Worm (Caenorhabditis elegans) whole organism, L1 larva: ENCODE results near the gene T10F2.5.

ENCODE experiments used
- C04F5.9 ChIP-seq: sonication (generic microtip); optimal IDR thresholded peaks from 2 replicates; lab custom pipeline; 2016; ENCODE audit warnings: missing genetic modification characterization, missing compliant biosample characterization
- C16A3.4 ChIP-seq: fragments of 150-350 bp; optimal IDR thresholded peaks from 2 replicates; lab custom pipeline; 2014; ENCODE audit warnings: missing biosample characterization, missing genetic modification characterization
- C34B4.2 ChIP-seq: sonication (generic microtip); optimal IDR thresholded peaks from 2 replicates; lab custom pipeline; 2017; ENCODE audit warnings: mild to moderate bottlenecking, missing genetic modification characterization, missing compliant biosample characterization
- F16B12.6 ChIP-seq: fragments of 150-350 bp; optimal IDR thresholded peaks from 2 replicates; lab custom pipeline; 2014; ENCODE audit warnings: missing biosample characterization, missing genetic modification characterization
- aha-1 ChIP-seq: fragments of 150-350 bp; optimal IDR thresholded peaks from 2 replicates; lab custom pipeline; 2014; ENCODE audit warnings: missing biosample characterization, missing genetic modification characterization
- alr-1 ChIP-seq: fragments of 200-800 bp; sonication (Bioruptor generic); optimal IDR thresholded peaks from 2 replicates; lab custom pipeline; 2018; ENCODE audit warnings: borderline replicate concordance, mild to moderate bottlenecking, missing genetic modification characterization, missing compliant biosample characterization
- blmp-1 ChIP-seq: fragments of 150-350 bp; optimal IDR thresholded peaks from 2 replicates; lab custom pipeline; 2014; ENCODE audit warnings: missing biosample characterization, missing genetic modification characterization
- ceh-63 ChIP-seq: fragments of 200-800 bp; sonication (Bioruptor generic); optimal IDR thresholded peaks from 2 replicates; lab custom pipeline; 2018; ENCODE audit warnings: mild to moderate bottlenecking, missing genetic modification characterization, missing compliant biosample characterization
- ceh-8 ChIP-seq: fragments of 200-800 bp; sonication (Bioruptor generic); optimal IDR thresholded peaks from 2 replicates; lab custom pipeline; 2018; ENCODE audit warnings: mild to moderate bottlenecking, missing genetic modification characterization, moderate library complexity, missing compliant biosample characterization
- ceh-82 ChIP-seq, 3 experiments: fragments of 150-350 bp in 1 of 3; sonication (generic microtip) in 2 of 3; optimal IDR thresholded peaks; 2 replicates each; lab custom pipeline; 2014 to 2017; ENCODE audit warnings: missing biosample characterization in 3 of 3, missing genetic modification characterization in 3 of 3
- ceh-90 ChIP-seq: sonication (generic microtip); optimal IDR thresholded peaks from 2 replicates; lab custom pipeline; 2016; ENCODE audit warnings: missing genetic modification characterization, missing compliant biosample characterization
- dpl-1 ChIP-seq, 3 experiments: fragments of 150-350 bp in 2 of 3; sonication (generic microtip) in 1 of 3; optimal IDR thresholded peaks; 2 replicates each; lab custom pipeline; 2014 to 2017; ENCODE audit warnings: missing biosample characterization in 3 of 3, missing genetic modification characterization in 3 of 3, missing genetic modification reagents in 3 of 3
- efl-1 ChIP-seq, 4 experiments: fragments of 150-350 bp; optimal IDR thresholded peaks in 3 of 4; peaks in 1 of 4; 1 replicate in 1 of 4; 2 replicates in 3 of 4; lab custom pipeline; 2014; ENCODE audit warnings: missing biosample characterization in 2 of 4, missing genetic modification characterization in 2 of 4, missing genetic modification reagents in 2 of 4
- egl-13 ChIP-seq: sonication (generic microtip); optimal IDR thresholded peaks from 2 replicates; lab custom pipeline; 2016; ENCODE audit warnings: missing genotype, missing genetic modification reagents, missing genetic modification characterization, missing compliant biosample characterization
- egl-27 ChIP-seq, 2 experiments: fragments of 150-350 bp in 1 of 2; sonication (generic microtip); optimal IDR thresholded peaks; 3 replicates each; lab custom pipeline; 2017 to 2018; ENCODE audit warnings: missing biosample characterization in 2 of 2, missing genetic modification characterization in 2 of 2, missing genetic modification reagents in 2 of 2
- elt-3 ChIP-seq, 6 experiments: fragments of 150-350 bp in 1 of 6; sonication (generic microtip); optimal IDR thresholded peaks; 2 replicates each; lab custom pipeline; 2017 to 2018; ENCODE audit warnings: missing biosample characterization in 6 of 6, missing genetic modification characterization in 6 of 6, inconsistent platforms in 1 of 6
- fkh-8 ChIP-seq: sonication (generic microtip); optimal IDR thresholded peaks from 2 replicates; lab custom pipeline; 2016; ENCODE audit warnings: mild to moderate bottlenecking, missing genetic modification characterization, missing compliant biosample characterization
- fos-1 ChIP-seq: fragments of 150-350 bp; optimal IDR thresholded peaks from 2 replicates; lab custom pipeline; 2014; ENCODE audit warnings: missing biosample characterization, missing genetic modification characterization
- grh-1 ChIP-seq: fragments of 200-800 bp; sonication (Bioruptor generic); IDR thresholded peaks from 2 replicates; pipeline ENCODE4 v1.3.6; 2022; ENCODE audit warnings: missing genetic modification reagents, missing genetic modification characterization, missing compliant biosample characterization
- hlh-4 ChIP-seq: sonication (generic microtip); optimal IDR thresholded peaks from 2 replicates; lab custom pipeline; 2016; ENCODE audit warnings: mild to moderate bottlenecking, missing genetic modification characterization, missing compliant biosample characterization
- isw-1 ChIP-seq: fragments of 200-800 bp; sonication (Bioruptor generic); IDR thresholded peaks from 2 replicates; pipeline ENCODE4 v1.3.6; 2022; ENCODE audit warnings: missing genetic modification characterization, missing compliant biosample characterization
- lin-35 ChIP-seq, 2 experiments: fragments of 150-350 bp; optimal IDR thresholded peaks; 2 replicates each; lab custom pipeline; 2014; ENCODE audit warnings: missing biosample characterization in 2 of 2, missing genetic modification characterization in 2 of 2, missing genetic modification reagents in 2 of 2
- lin-39 ChIP-seq: fragments of 150-350 bp; optimal IDR thresholded peaks from 2 replicates; lab custom pipeline; 2014; ENCODE audit warnings: missing biosample characterization, missing genetic modification reagents, missing genetic modification characterization
- lir-3 ChIP-seq: sonication (generic microtip); optimal IDR thresholded peaks from 2 replicates; lab custom pipeline; 2016; ENCODE audit warnings: mild to moderate bottlenecking, missing genetic modification characterization, moderate library complexity, missing compliant biosample characterization; ENCODE audit not compliant: poor library complexity
- lsy-2 ChIP-seq, 2 experiments: fragments of 150-350 bp; optimal IDR thresholded peaks; 2 replicates each; lab custom pipeline; 2014; ENCODE audit warnings: missing biosample characterization in 2 of 2, missing genetic modification characterization in 2 of 2
- mef-2 ChIP-seq: fragments of 150-350 bp; optimal IDR thresholded peaks from 2 replicates; lab custom pipeline; 2014; ENCODE audit warnings: missing biosample characterization, missing genetic modification characterization
- nhr-11 ChIP-seq: fragments of 150-350 bp; optimal IDR thresholded peaks from 2 replicates; lab custom pipeline; 2014; ENCODE audit warnings: missing biosample characterization, missing genetic modification characterization
- nhr-20 ChIP-seq: sonication (generic microtip); optimal IDR thresholded peaks from 2 replicates; lab custom pipeline; 2016; ENCODE audit warnings: mild to moderate bottlenecking, missing genetic modification characterization, missing compliant biosample characterization
- nhr-28 ChIP-seq: fragments of 150-350 bp; optimal IDR thresholded peaks from 2 replicates; lab custom pipeline; 2014; ENCODE audit warnings: missing biosample characterization, missing genetic modification characterization
- nhr-71 ChIP-seq: sonication (generic microtip); optimal IDR thresholded peaks from 2 replicates; lab custom pipeline; 2016; ENCODE audit warnings: mild to moderate bottlenecking, missing genetic modification characterization, moderate library complexity, missing compliant biosample characterization
- nhr-76 ChIP-seq: sonication (generic microtip); optimal IDR thresholded peaks from 2 replicates; lab custom pipeline; 2017; ENCODE audit warnings: missing biosample characterization, missing genetic modification characterization
- nhr-85 ChIP-seq: sonication (generic microtip); peaks from one replicate; lab custom pipeline; 2016; ENCODE audit warnings: missing genetic modification characterization, inconsistent platforms, missing compliant biosample characterization
- pag-3 ChIP-seq: sonication (generic microtip); optimal IDR thresholded peaks from 2 replicates; lab custom pipeline; 2017; ENCODE audit warnings: missing genetic modification characterization, mild to moderate bottlenecking, missing compliant biosample characterization, antibody characterized with exemption, borderline replicate concordance; ENCODE audit not compliant: insufficient read depth
- skn-1 ChIP-seq: fragments of 150-350 bp; optimal IDR thresholded peaks from 2 replicates; lab custom pipeline; 2014; ENCODE audit warnings: missing biosample characterization, missing genetic modification characterization
- snpc-4 ChIP-seq: fragments of 150-350 bp; optimal IDR thresholded peaks from 2 replicates; lab custom pipeline; 2014; ENCODE audit warnings: missing biosample characterization, missing genetic modification characterization
- snu-23 ChIP-seq: sonication (generic microtip); optimal IDR thresholded peaks from 2 replicates; lab custom pipeline; 2016; ENCODE audit warnings: missing genetic modification characterization, missing compliant biosample characterization
- sptf-1 ChIP-seq: fragments of 150-350 bp; optimal IDR thresholded peaks from 2 replicates; lab custom pipeline; 2014; ENCODE audit warnings: missing biosample characterization, missing genetic modification characterization
- sup-37 ChIP-seq: fragments of 200-800 bp; sonication (Bioruptor generic); optimal IDR thresholded peaks from 2 replicates; lab custom pipeline; 2018; ENCODE audit warnings: mild to moderate bottlenecking, missing genetic modification characterization, missing compliant biosample characterization
- tlp-1 ChIP-seq: fragments of 150-350 bp; optimal IDR thresholded peaks from 2 replicates; lab custom pipeline; 2014; ENCODE audit warnings: missing biosample characterization, missing genetic modification characterization
- unc-130 ChIP-seq: fragments of 150-350 bp; optimal IDR thresholded peaks from 2 replicates; lab custom pipeline; 2017; ENCODE audit warnings: missing biosample characterization, missing genetic modification characterization, inconsistent platforms
- vab-15 ChIP-seq: sonication (generic microtip); optimal IDR thresholded peaks from 2 replicates; lab custom pipeline; 2017; ENCODE audit warnings: missing genotype, mild to moderate bottlenecking, missing genetic modification characterization, missing compliant biosample characterization
- zag-1 ChIP-seq: fragments of 150-350 bp; optimal IDR thresholded peaks from 2 replicates; lab custom pipeline; 2014; ENCODE audit warnings: missing biosample characterization, missing genetic modification characterization
- ztf-4 ChIP-seq: fragments of 150-350 bp; optimal IDR thresholded peaks from 2 replicates; lab custom pipeline; 2014; ENCODE audit warnings: missing biosample characterization, missing genetic modification characterization

The T10F2.5 gene

ce11 chrIII:5196298-5197045, 37.1 kb upstream of the T10F2.5 start (continued):
- no peak for TF ChIP-seq skn-1 (tag; lab: Kevin White, UChicago)
- TF ChIP-seq, all 84 proteins: peak for 6

ce11 chrIII:5195690-5196089, 36.3 kb upstream of the T10F2.5 start, which contains the start of gene moc-6:
Gene moc-6, plus strand, starts transcription at chrIII:5195990.
- TF ChIP-seq tlp-1 (no peak), lsy-2 (tag; optimal IDR thresholded peaks at IDR 0.05; lab: Kevin White, UChicago) (no peak), elt-3 (tag; optimal IDR thresholded peaks at IDR 0.05; lab: Kevin White, UChicago) (peak in 1 of 6 experiments; percentile 10), C34B4.2 (tag; lab: Kevin White, UChicago) (no peak), nhr-76 (tag; lab: Kevin White, UChicago) (no peak), nhr-85 (tag; lab: Kevin White, UChicago) (peak; percentile 26), nhr-11 (tag; lab: Kevin White, UChicago) (no peak), efl-1 (optimal IDR thresholded peaks at IDR 0.05; lab: Kevin White, UChicago) (no peak), efl-1 (GFP tag; optimal IDR thresholded peaks at IDR 0.05 in 1 of 2; lab: Kevin White, UChicago) (peak in 1 of 2 experiments; percentile 66)

ce11 chrIII:5193266-5193665, 33.9 kb upstream of the T10F2.5 start:
- TF ChIP-seq dpl-1 (GFP tag; optimal IDR thresholded peaks at IDR 0.05; lab: Kevin White, UChicago) (peak; percentile 26 to 46 (median 27)), blmp-1 (tag; lab: Kevin White, UChicago) (peak; percentile 53), F16B12.6 (no peak), efl-1 (optimal IDR thresholded peaks at IDR 0.05; lab: Kevin White, UChicago) (peak; percentile 12 to 16), efl-1 (GFP tag; optimal IDR thresholded peaks at IDR 0.05 in 1 of 2; lab: Kevin White, UChicago) (peak in 1 of 2 experiments; percentile 7), lin-35 (GFP tag; optimal IDR thresholded peaks at IDR 0.05; lab: Kevin White, UChicago) (peak in 1 of 2 experiments; percentile 53), lsy-2 (tag; optimal IDR thresholded peaks at IDR 0.05; lab: Kevin White, UChicago) (peak in 1 of 2 experiments; percentile 54), alr-1 (tag; lab: Kevin White, UChicago) (no peak)
- TF ChIP-seq, all 84 proteins: peak for 5

- TF ChIP-seq snpc-4 = no peak
- no peak for TF ChIP-seq grh-1
- TF ChIP-seq ceh-63 (GFP tag; lab: Kevin White, UChicago) = no peak
- no peak for TF ChIP-seq ceh-82 (tag; optimal IDR thresholded peaks at IDR 0.05; lab: Kevin White, UChicago)
- no peak for TF ChIP-seq egl-13 (tag; lab: Kevin White, UChicago)
- no peak for TF ChIP-seq alr-1 (tag; lab: Kevin White, UChicago)
- no peak for TF ChIP-seq lir-3 (tag; lab: Kevin White, UChicago)
- TF ChIP-seq ceh-8 (GFP tag; lab: Kevin White, UChicago) = no peak
- TF ChIP-seq nhr-71 (tag; lab: Kevin White, UChicago) = no peak
- TF ChIP-seq unc-130 = no peak
- no peak for TF ChIP-seq fos-1 (tag; lab: Kevin White, UChicago)
- TF ChIP-seq nhr-20 = no peak
- no peak for TF ChIP-seq sup-37 (GFP tag; lab: Kevin White, UChicago)
- no peak for TF ChIP-seq ztf-4 (tag; lab: Kevin White, UChicago)
- TF ChIP-seq egl-27 (tag; optimal IDR thresholded peaks at IDR 0.05; lab: Kevin White, UChicago) = no peak
- no peak for TF ChIP-seq lin-39 (tag; lab: Kevin White, UChicago)
- TF ChIP-seq aha-1 (tag; lab: Kevin White, UChicago) = no peak
- TF ChIP-seq C16A3.4 (tag; lab: Kevin White, UChicago) = peak; percentile 49
- TF ChIP-seq snu-23 (GFP tag; lab: Kevin White, UChicago) = peak; percentile 16
- no peak for TF ChIP-seq sptf-1 (tag; lab: Kevin White, UChicago)
- peak; percentile 62 to 82 (median 63) for TF ChIP-seq dpl-1 (GFP tag; optimal IDR thresholded peaks at IDR 0.05; lab: Kevin White, UChicago)
- TF ChIP-seq zag-1 = no peak
- TF ChIP-seq nhr-28 = no peak
- TF ChIP-seq ceh-90 = no peak
- TF ChIP-seq F16B12.6 = no peak
- TF ChIP-seq isw-1 (GFP tag; lab: Robert Waterston, UW) = no peak
- no peak for TF ChIP-seq fkh-8
- no peak for TF ChIP-seq hlh-4 (tag; lab: Kevin White, UChicago)
- peak; percentile 12 for TF ChIP-seq vab-15 (tag; lab: Kevin White, UChicago)
- TF ChIP-seq C04F5.9 (tag; lab: Kevin White, UChicago) = no peak
- no peak for TF ChIP-seq mef-2 (tag; lab: Kevin White, UChicago)
- no peak for TF ChIP-seq pag-3 (tag; lab: Kevin White, UChicago)
Measured at ce11 chrIII:5190671-5191174, 31.3 kb upstream of the T10F2.5 start, which contains the start of gene hira-1. Gene hira-1, plus strand, starts transcription at chrIII:5191124.
